Worm (Caenorhabditis elegans): ENCODE data around the gene dlg-1.

ce11 chrX:5450773-5451447, 28.6 kb upstream of the dlg-1 start, which contains the start of gene C25F6.6:
- TF ChIP-seq aptf-2 (GFP tag; conservative IDR thresholded peaks at IDR 0.05): no peak
- TF ChIP-seq F49E8.2 (tag; optimal IDR thresholded peaks at IDR 0.05; ENCODE audit: insufficient read depth): no peak
- TF ChIP-seq tbp1 (GFP tag; optimal IDR thresholded peaks at IDR 0.05): peak; percentile 91
- TF ChIP-seq T26A5.8 (tag; optimal IDR thresholded peaks at IDR 0.05): no peak
- peak; percentile 77; the same call in 1 of the 2 replicates for TF ChIP-seq dox-1 (GFP tag; IDR thresholded peaks at IDR 0.05)
- TF ChIP-seq akir-1 (GFP tag; optimal IDR thresholded peaks at IDR 0.05): no peak
- TF ChIP-seq dpl-1 (GFP tag; optimal IDR thresholded peaks at IDR 0.05): no peak
- TF ChIP-seq lir-1 (GFP tag; conservative IDR thresholded peaks at IDR 0.05): no peak

Data from whole organism, young adult.